Worm (Caenorhabditis elegans): ENCODE data around the gene nog-1.

Gene nog-1

DNA sequence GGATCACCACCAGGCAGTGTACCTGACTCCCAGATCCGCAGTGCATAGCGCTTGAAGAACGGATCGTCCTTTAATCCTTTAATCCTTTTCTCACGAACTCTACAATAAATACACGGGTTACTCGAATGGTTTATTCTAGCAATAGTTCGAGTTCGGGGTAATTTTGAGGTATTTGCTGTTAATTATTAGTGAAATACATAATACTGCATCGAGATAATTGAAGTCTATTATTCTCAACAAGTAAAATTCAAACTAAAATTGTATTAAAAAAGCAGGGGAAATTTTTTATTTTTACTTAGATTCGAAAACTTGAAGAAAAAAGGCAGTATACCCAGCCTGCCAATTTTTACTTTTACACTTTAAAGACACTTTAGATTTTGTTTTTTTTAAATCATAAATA is 16.3 kb downstream of the nog-1 start, which contains the start of gene kgb-1:
Gene kgb-1, minus strand, starts transcription at position 101 of the 400 bp plus-strand sequence.
- TF ChIP-seq unc-62 (GFP tag; optimal IDR thresholded peaks at IDR 0.05 in 1 of 2), result peak in 1 of 2 experiments; percentile 36
- no peak for TF ChIP-seq unc-62 (tag; optimal IDR thresholded peaks at IDR 0.05)
- no peak for TF ChIP-seq mdl-1 (tag; optimal IDR thresholded peaks at IDR 0.05)

DNA sequence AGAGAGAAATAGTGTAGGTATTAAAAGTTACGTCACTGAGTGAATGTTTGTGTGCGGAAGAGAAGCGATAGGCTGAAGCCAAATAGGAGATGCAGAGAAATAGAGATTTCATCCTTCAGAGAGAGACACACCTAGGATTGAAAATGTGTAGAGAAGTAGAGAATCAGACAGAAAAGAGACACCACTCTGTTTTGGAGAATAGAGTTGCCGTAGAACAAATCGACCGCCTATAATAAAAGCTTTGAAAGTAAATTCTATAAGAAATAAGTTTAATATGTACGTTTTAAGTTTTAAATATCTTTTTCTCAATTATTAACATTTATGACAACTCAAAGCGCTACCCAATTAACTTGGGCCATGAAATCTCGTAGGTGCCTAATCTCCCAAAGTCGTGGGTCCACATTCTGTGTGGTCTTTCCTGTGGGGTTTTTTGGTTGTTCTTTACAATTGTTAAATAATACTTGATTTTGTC is 16.8 kb downstream of the nog-1 start, which contains the start of gene T07A9.12:
Gene T07A9.12, plus strand, starts transcription at position 448 of the 472 bp plus-strand sequence.
- TF ChIP-seq ctbp-1 (GFP tag; IDR thresholded peaks at IDR 0.05) (no peak), lin-39 (tag; optimal IDR thresholded peaks at IDR 0.05) (no peak), mxl-3 (GFP tag; optimal IDR thresholded peaks at IDR 0.05) (no peak), T20F7.1 (GFP tag; optimal IDR thresholded peaks at IDR 0.05) (peak; percentile 47), F37D6.2 (tag; optimal IDR thresholded peaks at IDR 0.05) (peak; percentile 12), madf-5 (GFP tag; IDR thresholded peaks at IDR 0.05) (no peak), ztf-7 (tag; optimal IDR thresholded peaks at IDR 0.05) (peak; percentile 63), nhr-41 (GFP tag; IDR thresholded peaks at IDR 0.05) (no peak), spr-3 (GFP tag; optimal IDR thresholded peaks at IDR 0.05) (no peak), lin-29 (GFP tag; IDR thresholded peaks at IDR 0.05) (no peak), nhr-25 (tag; optimal IDR thresholded peaks at IDR 0.05; ENCODE audit: borderline replicate concordance, insufficient read depth) (no peak), nhr-42 (GFP tag; IDR thresholded peaks at IDR 0.05) (no peak), ztf-11 (tag; optimal IDR thresholded peaks at IDR 0.05) (no peak), nhr-77 (tag; optimal IDR thresholded peaks at IDR 0.05) (peak; percentile 28), php-3 (GFP tag; IDR thresholded peaks at IDR 0.05) (no peak), daf-16 (GFP tag; optimal IDR thresholded peaks at IDR 0.05) (no peak), daf-16 (tag; optimal IDR thresholded peaks at IDR 0.05) (peak; percentile 42), lin-1 (GFP tag; IDR thresholded peaks at IDR 0.05) (0 out of 2 replicates have a peak, but pooled peaks have one; percentile 11), nhr-48 (tag; optimal IDR thresholded peaks at IDR 0.05) (peak; percentile 43), mep-1 (tag; optimal IDR thresholded peaks at IDR 0.05) (peak; percentile 83), duxl-1 (tag; optimal IDR thresholded peaks at IDR 0.05; ENCODE audit: poor library complexity) (peak; percentile 55), tag-97 (GFP tag; IDR thresholded peaks at IDR 0.05) (no peak), T26A8.4 (GFP tag; IDR thresholded peaks at IDR 0.05) (no peak), snpc-1.2 (GFP tag; IDR thresholded peaks at IDR 0.05) (no peak), ama-1 (optimal IDR thresholded peaks at IDR 0.05) (no peak), ceh-32 (tag; optimal IDR thresholded peaks at IDR 0.05; ENCODE audit: poor library complexity) (no peak), tra-1 (GFP tag; IDR thresholded peaks at IDR 0.05) (no peak), lin-38 (GFP tag; IDR thresholded peaks at IDR 0.05) (peak; percentile 57), nhr-102 (tag; optimal IDR thresholded peaks at IDR 0.05) (peak; percentile 4), lin-13 (GFP tag; optimal IDR thresholded peaks at IDR 0.05) (no peak), ZK337.2 (GFP tag; IDR thresholded peaks at IDR 0.05) (no peak), lir-3 (tag; optimal IDR thresholded peaks at IDR 0.05) (no peak), lsy-2 (tag; optimal IDR thresholded peaks at IDR 0.05) (peak; percentile 37 to 79), vab-7 (GFP tag; IDR thresholded peaks at IDR 0.05) (no peak), unc-62 (GFP tag; optimal IDR thresholded peaks at IDR 0.05 in 1 of 2) (peak in 1 of 2 experiments; percentile 9), unc-62 (tag; optimal IDR thresholded peaks at IDR 0.05) (no peak), ceh-62 (tag; optimal IDR thresholded peaks at IDR 0.05) (no peak), zfp-3 (GFP tag; conservative IDR thresholded peaks at IDR 0.05) (no peak), Y48G9A.11 (GFP tag; IDR thresholded peaks at IDR 0.05) (no peak), arid-1 (GFP tag; conservative IDR thresholded peaks at IDR 0.05) (no peak), egl-27 (tag; optimal IDR thresholded peaks at IDR 0.05) (no peak), jun-1 (tag; optimal IDR thresholded peaks at IDR 0.05) (no peak), unc-130 (GFP tag; optimal IDR thresholded peaks at IDR 0.05) (peak; percentile 3), aha-1 (tag) (no peak), ZK546.5 (tag; optimal IDR thresholded peaks at IDR 0.05) (no peak), hmg-1.1 (GFP tag; IDR thresholded peaks at IDR 0.05) (peak; percentile 85), hlh-30 (tag; optimal IDR thresholded peaks at IDR 0.05; ENCODE audit: insufficient read depth) (peak; percentile 47), daf-8 (GFP tag; IDR thresholded peaks at IDR 0.05) (no peak)

Measured in whole organism, L4 larva.